Worm (Caenorhabditis elegans) whole organism, L2 larva: ENCODE measurements around the gene F26G5.1.

Experiments
- ama-1 ChIP-seq: fragments of 150-350 bp; optimal IDR thresholded peaks from 2 replicates; lab custom pipeline; 2018; ENCODE audit warnings: inconsistent platforms
- elt-1 ChIP-seq: fragments of 150-350 bp; optimal IDR thresholded peaks from 2 replicates; lab custom pipeline; 2014; ENCODE audit warnings: missing biosample characterization, missing genetic modification characterization
- lin-13 ChIP-seq: fragments of 150-350 bp; optimal IDR thresholded peaks from 2 replicates; lab custom pipeline; 2014; ENCODE audit warnings: missing biosample characterization, missing genetic modification reagents, missing genetic modification characterization
- skn-1 ChIP-seq: sonication (generic microtip); optimal IDR thresholded peaks from 2 replicates; lab custom pipeline; 2017; ENCODE audit warnings: missing biosample characterization, missing genetic modification characterization
- unc-39 ChIP-seq: fragments of 150-350 bp; optimal IDR thresholded peaks from 2 replicates; lab custom pipeline; 2014; ENCODE audit warnings: missing biosample characterization, missing genetic modification characterization
- ztf-11 ChIP-seq: sonication (generic microtip); optimal IDR thresholded peaks from 2 replicates; lab custom pipeline; 2017; ENCODE audit warnings: missing biosample characterization, missing genetic modification characterization

- no peak for TF ChIP-seq elt-1 (tag; lab: Kevin White, UChicago)
- TF ChIP-seq lin-13 (GFP tag; lab: Kevin White, UChicago), result no peak
- no peak for TF ChIP-seq ama-1 (lab: Kevin White, UChicago)
- no peak for TF ChIP-seq skn-1 (tag; lab: Kevin White, UChicago)
- no peak for TF ChIP-seq unc-39 (tag; lab: Kevin White, UChicago)
- TF ChIP-seq ztf-11 (tag; lab: Kevin White, UChicago), result no peak
Measured at ce11 chrV:4956529-4956928, 18.7 kb upstream of the F26G5.1 start, which contains the start of gene str-208.
